Fruit fly (Drosophila melanogaster) whole organism, embryonic: ENCODE measurements around the gene sima.
A peak's percentile ranks its signal among the peaks of the same experiment; 100 is the strongest.

Experiments used
- Aef1 ChIP-seq: fragments of 200-800 bp; sonication (Bioruptor generic); IDR thresholded peaks from 3 replicates; pipeline ENCODE4 v1.3.6; 2022; ENCODE audit warnings: missing biosample characterization, missing genetic modification characterization
- Bgb ChIP-seq: fragments of 200-800 bp; sonication (Bioruptor generic); IDR thresholded peaks from 2 replicates; pipeline ENCODE4 v1.3.6; 2022; ENCODE audit warnings: missing biosample characterization, missing genetic modification characterization; ENCODE audit not compliant: partially characterized antibody
- Blimp-1 ChIP-seq: fragments of 200-800 bp; sonication (Bioruptor generic); optimal IDR thresholded peaks from 3 replicates; lab custom pipeline; 2018; ENCODE audit warnings: missing biosample characterization, missing genetic modification characterization, mild to moderate bottlenecking, moderate library complexity, missing genetic modification reagents
- CG10462 ChIP-seq: fragments of 200-800 bp; sonication (Bioruptor generic); optimal IDR thresholded peaks from 2 replicates; lab custom pipeline; 2016; ENCODE audit warnings: missing biosample characterization, missing genetic modification characterization
- CG11504 ChIP-seq: fragments of 200-800 bp; sonication (Bioruptor generic); optimal IDR thresholded peaks from 3 replicates; lab custom pipeline; 2019; ENCODE audit warnings: missing biosample characterization, mild to moderate bottlenecking, missing genetic modification characterization, moderate library complexity
- CG11696 ChIP-seq: fragments of 200-800 bp; sonication (Bioruptor generic); IDR thresholded peaks from 2 replicates; pipeline ENCODE4 v1.3.6; 2022; ENCODE audit warnings: missing biosample characterization, missing genetic modification characterization
- CG12236 ChIP-seq: fragments of 200-800 bp; sonication (Bioruptor generic); optimal IDR thresholded peaks from 2 replicates; lab custom pipeline; 2016; ENCODE audit warnings: missing biosample characterization, missing genetic modification characterization
- CG12769 ChIP-seq: fragments of 200-800 bp; sonication (Bioruptor generic); optimal IDR thresholded peaks from 2 replicates; lab custom pipeline; 2019; ENCODE audit warnings: missing biosample characterization, mild to moderate bottlenecking, missing genetic modification characterization, moderate library complexity
- CG13123 ChIP-seq: fragments of 200-800 bp; sonication (Bioruptor generic); optimal IDR thresholded peaks from 2 replicates; lab custom pipeline; 2016; ENCODE audit warnings: missing biosample characterization, missing genetic modification characterization
- CG13624 ChIP-seq: fragments of 200-800 bp; sonication (Bioruptor generic); optimal IDR thresholded peaks from 2 replicates; lab custom pipeline; 2016; ENCODE audit warnings: missing biosample characterization, missing genetic modification characterization
- CG14667 ChIP-seq: fragments of 200-800 bp; sonication (Bioruptor generic); IDR thresholded peaks from 2 replicates; pipeline ENCODE4 v1.3.6; 2022; ENCODE audit warnings: missing biosample characterization, missing genetic modification characterization
- CG17328 ChIP-seq: fragments of 200-800 bp; sonication (Bioruptor generic); IDR thresholded peaks from 2 replicates; pipeline ENCODE4 v1.3.6; 2022; ENCODE audit warnings: missing biosample characterization, missing genetic modification characterization
- CG17912 ChIP-seq: fragments of 200-800 bp; sonication (Bioruptor generic); optimal IDR thresholded peaks from 2 replicates; lab custom pipeline; 2018; ENCODE audit warnings: missing biosample characterization, mild to moderate bottlenecking, missing genetic modification characterization
- CG2116 ChIP-seq: fragments of 200-800 bp; sonication (Bioruptor generic); optimal IDR thresholded peaks from 3 replicates; lab custom pipeline; 2018; ENCODE audit warnings: missing biosample characterization, mild to moderate bottlenecking, missing genetic modification characterization
- CG30403 ChIP-seq: fragments of 200-800 bp; sonication (Bioruptor generic); optimal IDR thresholded peaks from 3 replicates; lab custom pipeline; 2016; ENCODE audit warnings: missing biosample characterization, missing genetic modification characterization
- CG31365 ChIP-seq: fragments of 200-800 bp; sonication (Bioruptor generic); optimal IDR thresholded peaks from 2 replicates; lab custom pipeline; 2018; ENCODE audit warnings: missing biosample characterization, mild to moderate bottlenecking, missing genetic modification characterization
- CG33557 ChIP-seq: fragments of 200-800 bp; sonication (Bioruptor generic); optimal IDR thresholded peaks from 2 replicates; lab custom pipeline; 2019; ENCODE audit warnings: missing biosample characterization, mild to moderate bottlenecking, missing genetic modification characterization, moderate library complexity
- CG4328 ChIP-seq: fragments of 200-800 bp; sonication (Bioruptor generic); optimal IDR thresholded peaks from 3 replicates; lab custom pipeline; 2017; ENCODE audit warnings: missing biosample characterization, missing genetic modification reagents, missing genetic modification characterization
- CG5953 ChIP-seq: fragments of 200-800 bp; sonication (Bioruptor generic); IDR thresholded peaks from 2 replicates; pipeline ENCODE4 v1.3.6; 2022; ENCODE audit warnings: missing biosample characterization, missing genetic modification characterization
- CG6272 ChIP-seq: fragments of 200-800 bp; sonication (Bioruptor generic); IDR thresholded peaks from 2 replicates; pipeline ENCODE4 v1.3.6; 2022; ENCODE audit warnings: missing biosample characterization, missing genetic modification characterization
- CG6791 ChIP-seq: fragments of 200-800 bp; sonication (Bioruptor generic); IDR thresholded peaks from 3 replicates; pipeline ENCODE4 v1.3.6; 2022; ENCODE audit warnings: missing biosample characterization, missing genetic modification characterization; ENCODE audit not compliant: partially characterized antibody
- CG7928 ChIP-seq: fragments of 200-800 bp; sonication (Bioruptor generic); optimal IDR thresholded peaks from 2 replicates; lab custom pipeline; 2017; ENCODE audit warnings: missing biosample characterization, mild to moderate bottlenecking, missing genetic modification characterization
- CG8089 ChIP-seq: fragments of 200-800 bp; sonication (Bioruptor generic); optimal IDR thresholded peaks from 3 replicates; lab custom pipeline; 2016; ENCODE audit warnings: missing biosample characterization, missing genetic modification characterization
- CG8478 ChIP-seq: fragments of >200 bp; optimal IDR thresholded peaks from 2 replicates; lab custom pipeline; 2018
- CG9727 ChIP-seq: fragments of 200-800 bp; sonication (Bioruptor generic); optimal IDR thresholded peaks from 3 replicates; lab custom pipeline; 2017; ENCODE audit warnings: missing biosample characterization, mild to moderate bottlenecking, missing genetic modification characterization
- CG9797 ChIP-seq: fragments of 200-800 bp; sonication (Bioruptor generic); optimal IDR thresholded peaks from 3 replicates; lab custom pipeline; 2018; ENCODE audit warnings: missing biosample characterization, mild to moderate bottlenecking, missing genetic modification characterization
- CG9932 ChIP-seq: fragments of 200-800 bp; sonication (Bioruptor generic); IDR thresholded peaks from 2 replicates; pipeline ENCODE4 v1.3.6; 2022; ENCODE audit warnings: missing biosample characterization, missing genetic modification characterization
- Dfd ChIP-seq, 2 experiments: fragments of >200 bp; optimal IDR thresholded peaks; 2 replicates each; lab custom pipeline; 2017; ENCODE audit warnings: missing biosample characterization in 2 of 2, missing genetic modification characterization in 2 of 2
- HLHmδ ChIP-seq: fragments of 200-800 bp; sonication (Bioruptor generic); optimal IDR thresholded peaks from 2 replicates; lab custom pipeline; 2018; ENCODE audit warnings: missing biosample characterization, mild to moderate bottlenecking, missing genetic modification characterization, moderate library complexity
- Pdp1 ChIP-seq, 2 experiments: fragments of 200-800 bp; sonication (Bioruptor generic); optimal IDR thresholded peaks; 3 replicates each; lab custom pipeline; 2016; ENCODE audit warnings: missing biosample characterization in 2 of 2, missing genetic modification characterization in 2 of 2, mild to moderate bottlenecking in 1 of 2, moderate library complexity in 1 of 2
- Sry-β ChIP-seq: fragments of 200-800 bp; sonication (Bioruptor generic); optimal IDR thresholded peaks from 2 replicates; lab custom pipeline; 2018; ENCODE audit warnings: missing biosample characterization, mild to moderate bottlenecking, missing genetic modification characterization, moderate library complexity
- Xrp1 ChIP-seq: fragments of 200-800 bp; sonication (Bioruptor generic); IDR thresholded peaks from 2 replicates; pipeline ENCODE4 v1.3.6; 2022; ENCODE audit warnings: missing biosample characterization, missing genetic modification characterization
- amos ChIP-seq: fragments of 200-800 bp; sonication (Bioruptor generic); IDR thresholded peaks from 2 replicates; pipeline ENCODE4 v1.3.6; 2022; ENCODE audit warnings: missing biosample characterization, missing genetic modification characterization; ENCODE audit not compliant: partially characterized antibody
- aop ChIP-seq: fragments of 200-800 bp; sonication (Bioruptor generic); IDR thresholded peaks from 2 replicates; pipeline ENCODE4 v1.3.6; 2022; ENCODE audit warnings: missing biosample characterization, missing genetic modification characterization
- ap ChIP-seq: fragments of 200-800 bp; sonication (Bioruptor generic); IDR thresholded peaks from 2 replicates; pipeline ENCODE4 v1.3.6; 2022; ENCODE audit warnings: missing biosample characterization, missing genetic modification characterization
- ara ChIP-seq: fragments of 200-800 bp; sonication (Bioruptor generic); IDR thresholded peaks from 2 replicates; pipeline ENCODE4 v1.3.6; 2022; ENCODE audit warnings: missing biosample characterization, missing genetic modification characterization
- ase ChIP-seq: fragments of 200-800 bp; sonication (Bioruptor generic); IDR thresholded peaks from 3 replicates; pipeline ENCODE4 v1.3.6; 2022; ENCODE audit warnings: missing biosample characterization, missing genetic modification characterization
- ash1 ChIP-seq: fragments of 200-800 bp; sonication (Bioruptor generic); optimal IDR thresholded peaks from 2 replicates; lab custom pipeline; 2018; ENCODE audit warnings: missing biosample characterization, mild to moderate bottlenecking, missing genetic modification characterization
- ato ChIP-seq: fragments of 200-800 bp; sonication (Bioruptor generic); IDR thresholded peaks from 2 replicates; pipeline ENCODE4 v1.3.6; 2022; ENCODE audit warnings: missing biosample characterization, missing genetic modification characterization; ENCODE audit not compliant: partially characterized antibody
- bsh ChIP-seq, 2 experiments: fragments of 200-800 bp; sonication (Bioruptor generic); optimal IDR thresholded peaks; 2 replicates each; lab custom pipeline; 2017 to 2018; ENCODE audit warnings: mild to moderate bottlenecking in 2 of 2, missing biosample characterization in 2 of 2, missing genetic modification characterization in 2 of 2, moderate library complexity in 1 of 2
- ci ChIP-seq: fragments of 200-800 bp; sonication (Bioruptor generic); IDR thresholded peaks from 3 replicates; pipeline ENCODE4 v1.3.6; 2022; ENCODE audit warnings: missing biosample characterization, missing genetic modification characterization
- fru ChIP-seq: fragments of >200 bp; optimal IDR thresholded peaks from 2 replicates; lab custom pipeline; 2017
- grn ChIP-seq: fragments of 200-800 bp; sonication (Bioruptor generic); optimal IDR thresholded peaks from 3 replicates; lab custom pipeline; 2017; ENCODE audit warnings: missing biosample characterization, missing genetic modification characterization
- h ChIP-seq: fragments of >200 bp; optimal IDR thresholded peaks from 2 replicates; lab custom pipeline; 2017
- kni ChIP-seq: fragments of 200-800 bp; sonication (Bioruptor generic); optimal IDR thresholded peaks from 3 replicates; lab custom pipeline; 2017; ENCODE audit warnings: mild to moderate bottlenecking, missing biosample characterization, missing genetic modification reagents, missing genetic modification characterization
- org-1 ChIP-seq: fragments of 200-800 bp; sonication (Bioruptor generic); optimal IDR thresholded peaks from 2 replicates; lab custom pipeline; 2017; ENCODE audit warnings: missing biosample characterization, missing genetic modification characterization
- pita ChIP-seq: fragments of 200-800 bp; sonication (Bioruptor generic); optimal IDR thresholded peaks from 2 replicates; lab custom pipeline; 2017; ENCODE audit warnings: missing biosample characterization, mild to moderate bottlenecking, missing genetic modification characterization
- sd ChIP-seq: fragments of 200-800 bp; sonication (Bioruptor generic); optimal IDR thresholded peaks from 3 replicates; lab custom pipeline; 2018; ENCODE audit warnings: missing biosample characterization, mild to moderate bottlenecking, missing genetic modification characterization, moderate library complexity
- slou ChIP-seq: fragments of 200-800 bp; sonication (Bioruptor generic); optimal IDR thresholded peaks from 3 replicates; lab custom pipeline; 2016; ENCODE audit warnings: missing biosample characterization, missing genetic modification characterization
- toy ChIP-seq: fragments of 200-800 bp; sonication (Bioruptor generic); IDR thresholded peaks from 2 replicates; pipeline ENCODE4 v1.3.6; 2022; ENCODE audit warnings: missing biosample characterization, missing genetic modification characterization
- tx ChIP-seq: fragments of 200-800 bp; sonication (Bioruptor generic); optimal IDR thresholded peaks from 2 replicates; lab custom pipeline; 2016; ENCODE audit warnings: missing biosample characterization, missing genetic modification characterization
- zfh2 ChIP-seq: fragments of 200-800 bp; sonication (Bioruptor generic); optimal IDR thresholded peaks from 2 replicates; lab custom pipeline; 2016; ENCODE audit warnings: missing biosample characterization, missing genetic modification characterization

The sima gene

dm6 chr3R:30092700-30093044, 34.6 kb downstream of the sima start (continued):
- TF ChIP-seq CG8089 (GFP tag; lab: Kevin White, UChicago) (peak; percentile 66), CG12769 (tag; lab: Kevin White, UChicago) (peak; percentile 96), ap (GFP tag; lab: Robert Waterston, UW) (peak; percentile 78), Bgb (no peak), CG5953 (peak; percentile 60), aop (GFP tag; lab: Robert Waterston, UW) (no peak), org-1 (GFP tag; lab: Kevin White, UChicago) (peak; percentile 78), Pdp1 (GFP tag; optimal IDR thresholded peaks at IDR 0.05; lab: Kevin White, UChicago) (peak; percentile 83 to 84), CG11504 (tag; lab: Kevin White, UChicago) (peak; percentile 86), kni (GFP tag; lab: Kevin White, UChicago) (peak; percentile 36), CG17912 (GFP tag; lab: Kevin White, UChicago) (peak; percentile 10), ase (peak; percentile 79), slou (GFP tag; lab: Kevin White, UChicago) (no peak), CG10462 (GFP tag; lab: Kevin White, UChicago) (peak; percentile 46), ara (peak; percentile 85), CG12236 (GFP tag; lab: Kevin White, UChicago) (peak; percentile 73), fru (lab: Kevin White, UChicago) (no peak), Dfd (GFP tag; optimal IDR thresholded peaks at IDR 0.05; lab: Kevin White, UChicago) (no peak), grn (peak; percentile 4), CG31365 (tag; lab: Kevin White, UChicago) (peak; percentile 51), CG8478 (no peak), CG9727 (GFP tag; lab: Kevin White, UChicago) (peak; percentile 77), CG4328 (peak; percentile 60), Aef1 (GFP tag; lab: Robert Waterston, UW) (peak; percentile 75), CG13123 (GFP tag; lab: Kevin White, UChicago) (peak; percentile 65), toy (GFP tag; lab: Robert Waterston, UW) (peak; percentile 53; the same call in 1 of the 2 replicates), CG13624 (GFP tag; lab: Kevin White, UChicago) (peak; percentile 89), CG9797 (GFP tag; lab: Kevin White, UChicago) (no peak), ato (GFP tag; lab: Robert Waterston, UW) (no peak), CG30403 (peak; percentile 90), h (lab: Kevin White, UChicago) (no peak), CG14667 (GFP tag; lab: Robert Waterston, UW) (peak; percentile 62), pita (GFP tag; lab: Kevin White, UChicago) (no peak), zfh2 (GFP tag; lab: Kevin White, UChicago) (peak; percentile 84), CG33557 (GFP tag; lab: Kevin White, UChicago) (peak; percentile 38), CG17328 (peak; percentile 83), CG7928 (GFP tag; lab: Kevin White, UChicago) (peak; percentile 54), ash1 (GFP tag; lab: Kevin White, UChicago) (no peak), CG11696 (GFP tag; lab: Robert Waterston, UW) (peak; percentile 51), ci (peak; percentile 93), CG9932 (peak; percentile 91), CG6791 (GFP tag; lab: Robert Waterston, UW) (no peak), CG6272 (GFP tag; lab: Robert Waterston, UW) (peak; percentile 74), tx (peak; percentile 83), HLHmδ (GFP tag; lab: Kevin White, UChicago) (no peak), bsh (GFP tag; optimal IDR thresholded peaks at IDR 0.05; lab: Kevin White, UChicago) (peak in 1 of 2 experiments; percentile 90), CG2116 (GFP tag; lab: Kevin White, UChicago) (peak; percentile 37), Blimp-1 (GFP tag; lab: Kevin White, UChicago) (peak; percentile 99), Sry-β (GFP tag; lab: Kevin White, UChicago) (no peak), sd (tag; lab: Kevin White, UChicago) (peak; percentile 87), Xrp1 (GFP tag; lab: Robert Waterston, UW) (peak; percentile 90), amos (GFP tag; lab: Robert Waterston, UW) (no peak)
